Worm (Caenorhabditis elegans): Measurements from ENCODE around the gene K12B6.11.

DNA sequence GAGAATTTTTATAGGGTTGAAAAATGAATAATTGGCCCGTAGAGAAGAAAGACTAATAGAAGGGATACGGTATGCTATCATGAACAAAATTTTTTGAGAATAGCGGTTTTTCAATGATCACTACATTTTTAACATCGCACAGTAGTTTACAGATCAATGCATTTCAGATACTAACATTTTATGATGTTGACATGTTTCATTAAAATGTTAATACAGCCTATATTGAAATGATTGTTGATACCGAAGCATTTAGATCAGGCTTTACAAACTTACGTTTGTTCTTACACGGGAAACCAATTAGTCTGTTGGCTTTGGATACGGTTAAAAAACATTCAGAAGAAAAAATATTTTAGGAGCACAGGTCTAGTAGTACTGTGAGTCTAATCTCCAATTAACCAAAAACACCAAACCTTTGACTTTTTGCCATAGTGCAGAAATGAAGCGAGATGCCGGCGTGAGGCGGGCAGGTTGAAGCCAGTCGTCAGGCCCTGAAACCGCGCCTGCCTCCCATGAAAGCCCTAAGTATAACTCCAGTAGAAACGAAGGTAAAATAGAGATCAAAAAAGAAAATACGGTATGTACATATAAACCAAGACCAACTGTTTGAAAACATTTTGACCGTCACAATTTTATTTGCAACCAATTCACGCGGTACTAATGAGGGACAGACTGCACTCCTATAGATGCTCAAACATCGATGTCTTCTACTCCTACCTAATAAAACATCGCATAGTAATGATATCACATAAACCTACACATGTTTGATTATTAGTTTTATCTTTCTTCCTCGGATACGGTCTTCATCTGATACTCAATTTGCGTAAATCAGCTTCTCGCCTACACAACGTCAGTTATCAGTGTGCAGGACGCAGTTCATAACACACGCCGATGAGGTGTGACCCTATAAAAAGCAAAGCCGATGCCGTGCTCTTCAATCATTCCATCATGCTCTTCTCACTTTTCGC is 10.3 kb upstream of the K12B6.11 start, which contains the start of gene fil-2:
- no peak for TF ChIP-seq ztf-11 (tag; optimal IDR thresholded peaks at IDR 0.05)
- TF ChIP-seq aly-2 (tag; optimal IDR thresholded peaks at IDR 0.05): no peak
- no peak for TF ChIP-seq fos-1 (tag; optimal IDR thresholded peaks at IDR 0.05)
- peak in 1 of 2 experiments; percentile 10 for TF ChIP-seq lsy-2 (tag; optimal IDR thresholded peaks at IDR 0.05)
- TF ChIP-seq unc-62 (GFP tag; optimal IDR thresholded peaks at IDR 0.05 in 1 of 2): peak; percentile 50 to 58
- no peak for TF ChIP-seq unc-62 (tag; optimal IDR thresholded peaks at IDR 0.05)
- TF ChIP-seq dmd-9 (GFP tag; IDR thresholded peaks at IDR 0.05): no peak
- no peak for TF ChIP-seq egl-43 (GFP tag; IDR thresholded peaks at IDR 0.05)
- TF ChIP-seq F37D6.2 (tag; optimal IDR thresholded peaks at IDR 0.05): no peak
- TF ChIP-seq skn-1 (tag; optimal IDR thresholded peaks at IDR 0.05): no peak
- peak; percentile 67; the same call in 1 of the 2 replicates for TF ChIP-seq Y75B8A.6 (GFP tag; IDR thresholded peaks at IDR 0.05)
- no peak for TF ChIP-seq mes-2 (tag; optimal IDR thresholded peaks at IDR 0.05; ENCODE audit: poor library complexity, severe bottlenecking)
- peak; percentile 73 for TF ChIP-seq nhr-28 (tag; optimal IDR thresholded peaks at IDR 0.05)
- TF ChIP-seq egl-27 (tag; optimal IDR thresholded peaks at IDR 0.05): no peak

Data from whole organism, L4 larva.